Fruit fly (Drosophila melanogaster): ENCODE data around the gene indra.

Gene indra

dm6 chr3L:1352065-1352464 lies 9.9 kb upstream of the indra start (continued):
- TF ChIP-seq CG7556 (GFP tag; optimal IDR thresholded peaks at IDR 0.05), result peak; percentile 13
- peak; percentile 18 to 40 for TF ChIP-seq dpn (GFP tag; optimal IDR thresholded peaks at IDR 0.05)
- TF ChIP-seq chn (GFP tag; optimal IDR thresholded peaks at IDR 0.05), result peak; percentile 16
- TF ChIP-seq tx (GFP tag; optimal IDR thresholded peaks at IDR 0.05), result peak; percentile 8
- peak; percentile 96 for TF ChIP-seq sna (GFP tag; IDR thresholded peaks at IDR 0.05; ENCODE audit: partially characterized antibody)
- peak; percentile 18 for TF ChIP-seq CG15601 (tag; optimal IDR thresholded peaks at IDR 0.05)
- TF ChIP-seq salm (tag; optimal IDR thresholded peaks at IDR 0.05), result peak; percentile 66
- peak; percentile 50 for TF ChIP-seq CG13624 (GFP tag; optimal IDR thresholded peaks at IDR 0.05)
- TF ChIP-seq fd3F (GFP tag; optimal IDR thresholded peaks at IDR 0.05), result no peak
- TF ChIP-seq rib (GFP tag; IDR thresholded peaks at IDR 0.05), result no peak
- TF ChIP-seq mld (GFP tag; IDR thresholded peaks at IDR 0.05; ENCODE audit: partially characterized antibody), result peak; percentile 68; the same call in 1 of the 3 replicates
- TF ChIP-seq CG13296 (GFP tag; optimal IDR thresholded peaks at IDR 0.05), result peak; percentile 15
- TF ChIP-seq CG14860 (GFP tag; IDR thresholded peaks at IDR 0.05; ENCODE audit: partially characterized antibody), result peak; percentile 84
- peak; percentile 21 for TF ChIP-seq Myb (GFP tag; optimal IDR thresholded peaks at IDR 0.05)
- peak in 1 of 3 experiments; percentile 2 for TF ChIP-seq lola (GFP tag; optimal IDR thresholded peaks at IDR 0.05)
- TF ChIP-seq wek (GFP tag; optimal IDR thresholded peaks at IDR 0.05), result peak; percentile 13
- TF ChIP-seq CG6854 (GFP tag; optimal IDR thresholded peaks at IDR 0.05), result no peak
- peak; percentile 2 for TF ChIP-seq Deaf1 (tag; optimal IDR thresholded peaks at IDR 0.05)
- no peak for TF ChIP-seq CG12071 (GFP tag; optimal IDR thresholded peaks at IDR 0.05)
- TF ChIP-seq CG4424 (GFP tag; optimal IDR thresholded peaks at IDR 0.05), result peak; percentile 44
- TF ChIP-seq Nf-YC (tag; optimal IDR thresholded peaks at IDR 0.05), result peak; percentile 40
- peak; percentile 22 for TF ChIP-seq ems (GFP tag; optimal IDR thresholded peaks at IDR 0.05)
- peak; percentile 26; the same call in 1 of the 2 replicates for TF ChIP-seq lmd (GFP tag; IDR thresholded peaks at IDR 0.05)
- no peak for TF ChIP-seq ttk (GFP tag; IDR thresholded peaks at IDR 0.05)
- TF ChIP-seq pb (GFP tag; optimal IDR thresholded peaks at IDR 0.05), result peak; percentile 12
- TF ChIP-seq pfk (GFP tag; optimal IDR thresholded peaks at IDR 0.05), result no peak
- peak; percentile 0 for TF ChIP-seq CrebB (tag; optimal IDR thresholded peaks at IDR 0.05)
- peak; percentile 33 for TF ChIP-seq YL-1 (GFP tag; optimal IDR thresholded peaks at IDR 0.05)
- peak; percentile 11 for TF ChIP-seq kah (GFP tag; optimal IDR thresholded peaks at IDR 0.05)
- peak; percentile 36 for TF ChIP-seq NfI (GFP tag; optimal IDR thresholded peaks at IDR 0.05)
- TF ChIP-seq C15 (GFP tag; IDR thresholded peaks at IDR 0.05), result no peak
- peak; percentile 85 for TF ChIP-seq knrl (GFP tag; IDR thresholded peaks at IDR 0.05; ENCODE audit: partially characterized antibody)
- TF ChIP-seq unc-4 (GFP tag; IDR thresholded peaks at IDR 0.05; ENCODE audit: partially characterized antibody), result peak; percentile 86
- TF ChIP-seq Meics (GFP tag; optimal IDR thresholded peaks at IDR 0.05), result peak; percentile 32
- TF ChIP-seq Rfx (GFP tag; IDR thresholded peaks at IDR 0.05), result peak; percentile 51
- TF ChIP-seq hkb (optimal IDR thresholded peaks at IDR 0.05), result no peak
- TF ChIP-seq hkb (GFP tag; IDR thresholded peaks at IDR 0.05), result 0 out of 2 replicates have a peak, but pooled peaks have one; percentile 20
- TF ChIP-seq Gug (GFP tag; IDR thresholded peaks at IDR 0.05), result peak; percentile 31; the same call in 1 of the 4 replicates
- TF ChIP-seq NK7.1 (GFP tag; optimal IDR thresholded peaks at IDR 0.05), result peak; percentile 48
- TF ChIP-seq Ets65A (GFP tag), result peak; percentile 71
- TF ChIP-seq HmgD (GFP tag; optimal IDR thresholded peaks at IDR 0.05), result peak; percentile 26
- TF ChIP-seq CG4854 (GFP tag; optimal IDR thresholded peaks at IDR 0.05), result peak; percentile 45
- peak; percentile 98 for TF ChIP-seq CTCF (GFP tag; optimal IDR thresholded peaks at IDR 0.05)
- no peak for TF ChIP-seq Rx (GFP tag; IDR thresholded peaks at IDR 0.05)
- TF ChIP-seq CG12769 (tag; optimal IDR thresholded peaks at IDR 0.05), result peak; percentile 21
- TF ChIP-seq E2f2 (GFP tag; IDR thresholded peaks at IDR 0.05), result peak; percentile 16; the same call in 1 of the 2 replicates
- peak; percentile 48 for TF ChIP-seq CG11504 (tag; optimal IDR thresholded peaks at IDR 0.05)
- TF ChIP-seq CG10209 (GFP tag; optimal IDR thresholded peaks at IDR 0.05), result no peak
- TF ChIP-seq slp2 (GFP tag; optimal IDR thresholded peaks at IDR 0.05), result peak; percentile 7
- TF ChIP-seq Usf (GFP tag; optimal IDR thresholded peaks at IDR 0.05), result no peak
- peak; percentile 32 for TF ChIP-seq CG17568 (GFP tag; optimal IDR thresholded peaks at IDR 0.05)

All from whole organism, embryonic.